Fruit fly (Drosophila melanogaster): Measurements from ENCODE around the gene eRF3.

Gene eRF3

dm6 chr2L:12467673-12468072 is 33.4 kb downstream of the eRF3 start (continued):
- TF ChIP-seq Ssrp (tag; optimal IDR thresholded peaks at IDR 0.05), result no peak
- TF ChIP-seq CG4617 (GFP tag; optimal IDR thresholded peaks at IDR 0.05; ENCODE audit: borderline replicate concordance), result no peak
- peak; percentile 63 for TF ChIP-seq CG2678 (tag; optimal IDR thresholded peaks at IDR 0.05)
- peak; percentile 42 for TF ChIP-seq Myb (GFP tag; optimal IDR thresholded peaks at IDR 0.05)
- TF ChIP-seq CG14710 (tag; optimal IDR thresholded peaks at IDR 0.05), result no peak
- no peak for TF ChIP-seq CG15479 (GFP tag; optimal IDR thresholded peaks at IDR 0.05)
- no peak for TF ChIP-seq klu (GFP tag; IDR thresholded peaks at IDR 0.05)
- TF ChIP-seq CG10147 (GFP tag; optimal IDR thresholded peaks at IDR 0.05), result peak; percentile 23
- TF ChIP-seq gem (tag; optimal IDR thresholded peaks at IDR 0.05), result peak; percentile 51
- peak; percentile 72 for TF ChIP-seq CG14441 (GFP tag; IDR thresholded peaks at IDR 0.05)
- TF ChIP-seq sens (GFP tag), result peak; percentile 44
- no peak for TF ChIP-seq GATAe (GFP tag; conservative IDR thresholded peaks at IDR 0.05)
- peak; percentile 67; the same call in 1 of the 4 replicates for TF ChIP-seq chinmo (GFP tag; IDR thresholded peaks at IDR 0.05; ENCODE audit: partially characterized antibody)
- no peak for TF ChIP-seq Scr (GFP tag; IDR thresholded peaks at IDR 0.05; ENCODE audit: partially characterized antibody)
- TF ChIP-seq Ptx1 (GFP tag; IDR thresholded peaks at IDR 0.05), result peak; percentile 27
- 0 out of 2 replicates have a peak, but pooled peaks have one; percentile 8 for TF ChIP-seq CG10366 (GFP tag; IDR thresholded peaks at IDR 0.05)
- TF ChIP-seq CG17328 (GFP tag; IDR thresholded peaks at IDR 0.05), result no peak
- TF ChIP-seq run (tag; optimal IDR thresholded peaks at IDR 0.05), result no peak
- peak; percentile 58 for TF ChIP-seq shn (GFP tag; optimal IDR thresholded peaks at IDR 0.05)
- peak; percentile 70 for TF ChIP-seq sd (tag; optimal IDR thresholded peaks at IDR 0.05)
- peak; percentile 48 for TF ChIP-seq ind (GFP tag; optimal IDR thresholded peaks at IDR 0.05)
- no peak for TF ChIP-seq repo (GFP tag; optimal IDR thresholded peaks at IDR 0.05)
- peak; percentile 28 for TF ChIP-seq CG17359 (tag; optimal IDR thresholded peaks at IDR 0.05)
- TF ChIP-seq Fer1 (GFP tag; optimal IDR thresholded peaks at IDR 0.05), result peak; percentile 53
- TF ChIP-seq fu2 (GFP tag; optimal IDR thresholded peaks at IDR 0.05), result peak; percentile 56
- TF ChIP-seq CG1647 (GFP tag; optimal IDR thresholded peaks at IDR 0.05), result peak; percentile 21
- TF ChIP-seq D19B (GFP tag; optimal IDR thresholded peaks at IDR 0.05), result peak; percentile 73
- TF ChIP-seq CG33213 (GFP tag; optimal IDR thresholded peaks at IDR 0.05), result peak; percentile 3
- no peak for TF ChIP-seq zf30C (GFP tag; optimal IDR thresholded peaks at IDR 0.05)
- peak; percentile 88 for TF ChIP-seq slbo (GFP tag; IDR thresholded peaks at IDR 0.05)
- no peak for TF ChIP-seq esg (GFP tag; conservative IDR thresholded peaks at IDR 0.05)
- peak; percentile 13 for TF ChIP-seq CG16863 (GFP tag; optimal IDR thresholded peaks at IDR 0.05)
- no peak for TF ChIP-seq Doc3 (GFP tag; IDR thresholded peaks at IDR 0.05; ENCODE audit: partially characterized antibody)
- TF ChIP-seq Rfx (GFP tag; IDR thresholded peaks at IDR 0.05), result peak; percentile 90
- TF ChIP-seq exex (tag; optimal IDR thresholded peaks at IDR 0.05), result peak; percentile 61
- no peak for TF ChIP-seq btn (GFP tag; optimal IDR thresholded peaks at IDR 0.05)
- TF ChIP-seq da (GFP tag; optimal IDR thresholded peaks at IDR 0.05), result no peak
- peak; percentile 39; the same call in 1 of the 2 replicates for TF ChIP-seq Taf1 (GFP tag; IDR thresholded peaks at IDR 0.05)
- TF ChIP-seq Bgb (GFP tag; IDR thresholded peaks at IDR 0.05; ENCODE audit: partially characterized antibody), result no peak
- peak; percentile 62 for TF ChIP-seq CG15269 (tag; optimal IDR thresholded peaks at IDR 0.05)
- peak; percentile 50 for TF ChIP-seq CG13424 (tag; optimal IDR thresholded peaks at IDR 0.05)
- TF ChIP-seq Meics (GFP tag; optimal IDR thresholded peaks at IDR 0.05), result peak; percentile 77
- no peak for TF ChIP-seq Ets65A (GFP tag)
- TF ChIP-seq CrebB (tag; optimal IDR thresholded peaks at IDR 0.05), result peak; percentile 12
- TF ChIP-seq dm (GFP tag; optimal IDR thresholded peaks at IDR 0.05), result peak; percentile 1
- no peak for TF ChIP-seq ab (GFP tag; optimal IDR thresholded peaks at IDR 0.05)
- peak; percentile 81 for TF ChIP-seq al (GFP tag; IDR thresholded peaks at IDR 0.05)
- no peak for TF ChIP-seq CG17802 (tag; optimal IDR thresholded peaks at IDR 0.05)
- no peak for TF ChIP-seq fd102C (GFP tag; optimal IDR thresholded peaks at IDR 0.05)
- TF ChIP-seq CG9727 (GFP tag; optimal IDR thresholded peaks at IDR 0.05), result peak; percentile 47
- TF ChIP-seq Fer3 (tag; optimal IDR thresholded peaks at IDR 0.05), result peak; percentile 66

Data from whole organism, embryonic.